Worm (Caenorhabditis elegans) whole organism, L1 larva: ENCODE data around the gene str-220.

Experiments
- C04F5.9 ChIP-seq: sonication (generic microtip); optimal IDR thresholded peaks from 2 replicates; lab custom pipeline; 2016; ENCODE audit warnings: missing genetic modification characterization, missing compliant biosample characterization
- C34B4.2 ChIP-seq: sonication (generic microtip); optimal IDR thresholded peaks from 2 replicates; lab custom pipeline; 2017; ENCODE audit warnings: mild to moderate bottlenecking, missing genetic modification characterization, missing compliant biosample characterization
- Y116A8C.19 ChIP-seq: sonication (generic microtip); optimal IDR thresholded peaks from 2 replicates; lab custom pipeline; 2016; ENCODE audit warnings: missing compliant biosample characterization, missing genetic modification characterization, borderline replicate concordance
- alr-1 ChIP-seq: fragments of 200-800 bp; sonication (Bioruptor generic); optimal IDR thresholded peaks from 2 replicates; lab custom pipeline; 2018; ENCODE audit warnings: borderline replicate concordance, mild to moderate bottlenecking, missing genetic modification characterization, missing compliant biosample characterization
- ama-1 ChIP-seq: fragments of 150-350 bp; optimal IDR thresholded peaks from 2 replicates; lab custom pipeline; 2014
- ceh-63 ChIP-seq: fragments of 200-800 bp; sonication (Bioruptor generic); optimal IDR thresholded peaks from 2 replicates; lab custom pipeline; 2018; ENCODE audit warnings: mild to moderate bottlenecking, missing genetic modification characterization, missing compliant biosample characterization
- ceh-90 ChIP-seq: sonication (generic microtip); optimal IDR thresholded peaks from 2 replicates; lab custom pipeline; 2016; ENCODE audit warnings: missing genetic modification characterization, missing compliant biosample characterization
- dpl-1 ChIP-seq, 3 experiments: fragments of 150-350 bp in 2 of 3; sonication (generic microtip) in 1 of 3; optimal IDR thresholded peaks; 2 replicates each; lab custom pipeline; 2014 to 2017; ENCODE audit warnings: missing biosample characterization in 3 of 3, missing genetic modification characterization in 3 of 3, missing genetic modification reagents in 3 of 3
- dsc-1 ChIP-seq: sonication (generic microtip); optimal IDR thresholded peaks from 2 replicates; lab custom pipeline; 2016; ENCODE audit warnings: mild to moderate bottlenecking, missing genetic modification characterization, missing compliant biosample characterization
- efl-1 ChIP-seq, 4 experiments: fragments of 150-350 bp; optimal IDR thresholded peaks in 3 of 4; peaks in 1 of 4; 1 replicate in 1 of 4; 2 replicates in 3 of 4; lab custom pipeline; 2014; ENCODE audit warnings: missing biosample characterization in 2 of 4, missing genetic modification characterization in 2 of 4, missing genetic modification reagents in 2 of 4
- elt-2 ChIP-seq: sonication (generic microtip); optimal IDR thresholded peaks from 2 replicates; lab custom pipeline; 2016; ENCODE audit warnings: missing genetic modification characterization, mild to moderate bottlenecking, inconsistent platforms, missing compliant biosample characterization, missing genetic modification reagents
- ets-5 ChIP-seq: fragments of 200-800 bp; sonication (Bioruptor generic); IDR thresholded peaks from 2 replicates; pipeline ENCODE4 v1.3.6; 2022; ENCODE audit warnings: missing genetic modification characterization, missing compliant biosample characterization
- fkh-4 ChIP-seq: sonication (generic microtip); optimal IDR thresholded peaks from 2 replicates; lab custom pipeline; 2016; ENCODE audit warnings: missing compliant biosample characterization, missing genetic modification characterization, borderline replicate concordance
- fos-1 ChIP-seq: fragments of 150-350 bp; optimal IDR thresholded peaks from 2 replicates; lab custom pipeline; 2014; ENCODE audit warnings: missing biosample characterization, missing genetic modification characterization
- hlh-17 ChIP-seq: fragments of 200-800 bp; sonication (Bioruptor generic); optimal IDR thresholded peaks from 2 replicates; lab custom pipeline; 2018; ENCODE audit warnings: missing genetic modification characterization, mild to moderate bottlenecking, missing compliant biosample characterization, moderate library complexity, borderline replicate concordance
- hpl-2 ChIP-seq: fragments of 150-350 bp; optimal IDR thresholded peaks from 2 replicates; lab custom pipeline; 2014; ENCODE audit warnings: missing biosample characterization, missing genetic modification reagents, missing genetic modification characterization
- irx-1 ChIP-seq: sonication (generic microtip); optimal IDR thresholded peaks from 2 replicates; lab custom pipeline; 2016; ENCODE audit warnings: missing genetic modification characterization, missing compliant biosample characterization
- isw-1 ChIP-seq: fragments of 200-800 bp; sonication (Bioruptor generic); IDR thresholded peaks from 2 replicates; pipeline ENCODE4 v1.3.6; 2022; ENCODE audit warnings: missing genetic modification characterization, missing compliant biosample characterization
- jun-1 ChIP-seq: fragments of 150-350 bp; optimal IDR thresholded peaks from 2 replicates; lab custom pipeline; 2014; ENCODE audit warnings: missing biosample characterization, missing genetic modification reagents, missing genetic modification characterization
- mab-9 ChIP-seq: fragments of 200-800 bp; sonication (Bioruptor generic); IDR thresholded peaks from 2 replicates; pipeline ENCODE4 v1.3.6; 2022; ENCODE audit warnings: missing genetic modification reagents, missing genetic modification characterization, missing compliant biosample characterization
- mdl-1 ChIP-seq, 2 experiments: fragments of 150-350 bp; optimal IDR thresholded peaks; 2 replicates each; lab custom pipeline; 2014 to 2017; ENCODE audit warnings: missing biosample characterization in 2 of 2, missing genetic modification characterization in 2 of 2, inconsistent platforms in 1 of 2
- mef-2 ChIP-seq: fragments of 150-350 bp; optimal IDR thresholded peaks from 2 replicates; lab custom pipeline; 2014; ENCODE audit warnings: missing biosample characterization, missing genetic modification characterization
- nhr-12 ChIP-seq: sonication (generic microtip); optimal IDR thresholded peaks from 2 replicates; lab custom pipeline; 2017; ENCODE audit warnings: missing biosample characterization, missing genetic modification characterization
- nhr-237 ChIP-seq: fragments of 150-350 bp; optimal IDR thresholded peaks from 2 replicates; lab custom pipeline; 2014; ENCODE audit warnings: missing biosample characterization, missing genetic modification characterization
- nhr-28 ChIP-seq: fragments of 150-350 bp; optimal IDR thresholded peaks from 2 replicates; lab custom pipeline; 2014; ENCODE audit warnings: missing biosample characterization, missing genetic modification characterization
- nhr-77 ChIP-seq: fragments of 150-350 bp; optimal IDR thresholded peaks from 2 replicates; lab custom pipeline; 2014; ENCODE audit warnings: missing biosample characterization, missing genetic modification characterization
- nhr-84 ChIP-seq: sonication (generic microtip); optimal IDR thresholded peaks from 2 replicates; lab custom pipeline; 2017; ENCODE audit warnings: missing biosample characterization, missing genetic modification characterization
- nhr-85 ChIP-seq: sonication (generic microtip); peaks from one replicate; lab custom pipeline; 2016; ENCODE audit warnings: missing genetic modification characterization, inconsistent platforms, missing compliant biosample characterization
- pax-3 ChIP-seq: fragments of 200-800 bp; sonication (Bioruptor generic); optimal IDR thresholded peaks from 2 replicates; lab custom pipeline; 2018; ENCODE audit warnings: mild to moderate bottlenecking, missing genetic modification characterization, moderate library complexity, missing compliant biosample characterization
- snu-23 ChIP-seq: sonication (generic microtip); optimal IDR thresholded peaks from 2 replicates; lab custom pipeline; 2016; ENCODE audit warnings: missing genetic modification characterization, missing compliant biosample characterization
- sox-4 ChIP-seq: sonication (generic microtip); optimal IDR thresholded peaks from 2 replicates; lab custom pipeline; 2016; ENCODE audit warnings: missing genetic modification characterization, missing compliant biosample characterization
- swsn-7 ChIP-seq: sonication (generic microtip); optimal IDR thresholded peaks from 2 replicates; lab custom pipeline; 2016; ENCODE audit warnings: missing genetic modification characterization, missing compliant biosample characterization
- tlp-1 ChIP-seq: fragments of 150-350 bp; optimal IDR thresholded peaks from 2 replicates; lab custom pipeline; 2014; ENCODE audit warnings: missing biosample characterization, missing genetic modification characterization
- vab-15 ChIP-seq: sonication (generic microtip); optimal IDR thresholded peaks from 2 replicates; lab custom pipeline; 2017; ENCODE audit warnings: missing genotype, mild to moderate bottlenecking, missing genetic modification characterization, missing compliant biosample characterization
- zag-1 ChIP-seq: fragments of 150-350 bp; optimal IDR thresholded peaks from 2 replicates; lab custom pipeline; 2014; ENCODE audit warnings: missing biosample characterization, missing genetic modification characterization
- zip-4 ChIP-seq: fragments of 200-800 bp; sonication (Bioruptor generic); optimal IDR thresholded peaks from 2 replicates; lab custom pipeline; 2018; ENCODE audit warnings: mild to moderate bottlenecking, missing genetic modification characterization, moderate library complexity, missing compliant biosample characterization
- ztf-11 ChIP-seq, 2 experiments: sonication (generic microtip); optimal IDR thresholded peaks; 2 replicates each; lab custom pipeline; 2016 to 2017; ENCODE audit warnings: missing genetic modification characterization in 2 of 2, missing biosample characterization in 1 of 2, missing compliant biosample characterization in 1 of 2
- ztf-4 ChIP-seq: fragments of 150-350 bp; optimal IDR thresholded peaks from 2 replicates; lab custom pipeline; 2014; ENCODE audit warnings: missing biosample characterization, missing genetic modification characterization

The str-220 gene

ce11 chrIV:7180304-7180703 lies 9.2 kb upstream of the str-220 start, which contains the start of gene cest-10:
Gene cest-10 (plus strand): TSS chrIV:7180557.
- TF ChIP-seq nhr-85, result no peak
- no peak for TF ChIP-seq isw-1 (GFP tag; lab: Robert Waterston, UW)
- no peak for TF ChIP-seq Y116A8C.19 (tag; lab: Kevin White, UChicago)
- TF ChIP-seq ceh-63 (GFP tag; lab: Kevin White, UChicago), result no peak
- no peak for TF ChIP-seq snu-23 (GFP tag; lab: Kevin White, UChicago)
- TF ChIP-seq nhr-12 (tag; lab: Kevin White, UChicago), result no peak
- no peak for TF ChIP-seq irx-1
- TF ChIP-seq hpl-2 (GFP tag; lab: Kevin White, UChicago), result no peak
- TF ChIP-seq fos-1 (tag; lab: Kevin White, UChicago), result no peak
- TF ChIP-seq ztf-11 (tag; optimal IDR thresholded peaks at IDR 0.05; lab: Kevin White, UChicago), result no peak
- TF ChIP-seq fkh-4 (tag; lab: Kevin White, UChicago), result no peak
- TF ChIP-seq dsc-1 (tag; lab: Kevin White, UChicago), result no peak
- no peak for TF ChIP-seq nhr-28 (tag; lab: Kevin White, UChicago)
- no peak for TF ChIP-seq ceh-90 (tag; lab: Kevin White, UChicago)
- TF ChIP-seq alr-1, result no peak
- TF ChIP-seq swsn-7, result no peak
- TF ChIP-seq zip-4 (GFP tag; lab: Kevin White, UChicago), result no peak
- no peak for TF ChIP-seq mdl-1 (tag; optimal IDR thresholded peaks at IDR 0.05; lab: Kevin White, UChicago)
- peak; percentile 13 for TF ChIP-seq jun-1 (tag; lab: Kevin White, UChicago)
- no peak for TF ChIP-seq C34B4.2 (tag; lab: Kevin White, UChicago)
- no peak for TF ChIP-seq nhr-84
- TF ChIP-seq efl-1 (optimal IDR thresholded peaks at IDR 0.05; lab: Kevin White, UChicago), result no peak
- peak in 1 of 2 experiments; percentile 50 for TF ChIP-seq efl-1 (GFP tag; optimal IDR thresholded peaks at IDR 0.05 in 1 of 2; lab: Kevin White, UChicago)
- TF ChIP-seq pax-3, result no peak
- TF ChIP-seq vab-15 (tag; lab: Kevin White, UChicago), result no peak
- peak; percentile 32 for TF ChIP-seq tlp-1 (tag; lab: Kevin White, UChicago)
- peak; percentile 74 for TF ChIP-seq elt-2 (tag; lab: Kevin White, UChicago)
- TF ChIP-seq sox-4 (tag; lab: Kevin White, UChicago), result no peak

ce11 chrIV:7178942-7179341 lies 7.8 kb upstream of the str-220 start, which contains the start of gene C42D4.3:
Gene C42D4.3 (plus strand): TSS chrIV:7179239.
- TF ChIP-seq dpl-1 (GFP tag; optimal IDR thresholded peaks at IDR 0.05; lab: Kevin White, UChicago) (no peak), fos-1 (tag; lab: Kevin White, UChicago) (no peak), ets-5 (GFP tag; lab: Robert Waterston, UW) (no peak), zag-1 (no peak), ztf-11 (tag; optimal IDR thresholded peaks at IDR 0.05; lab: Kevin White, UChicago) (no peak), mab-9 (GFP tag; lab: Robert Waterston, UW) (no peak), mef-2 (tag; lab: Kevin White, UChicago) (no peak), vab-15 (tag; lab: Kevin White, UChicago) (no peak), nhr-237 (tag; lab: Kevin White, UChicago) (no peak), nhr-77 (tag; lab: Kevin White, UChicago) (no peak)

- TF ChIP-seq ets-5 (GFP tag; lab: Robert Waterston, UW), result no peak
Measured at ce11 chrIV:7176887-7177286, 5.8 kb upstream of the str-220 start, which contains the start of gene str-44. Gene str-44 (plus strand): TSS chrIV:7177187.

ce11 chrIV:7175346-7175745 lies 4.2 kb upstream of the str-220 start, which contains the start of gene C42D4.19:
Gene C42D4.19 (plus strand): TSS chrIV:7175646.
- TF ChIP-seq ets-5 (GFP tag; lab: Robert Waterston, UW) (no peak), dpl-1 (GFP tag; optimal IDR thresholded peaks at IDR 0.05; lab: Kevin White, UChicago) (no peak), C04F5.9 (tag; lab: Kevin White, UChicago) (no peak), ztf-4 (no peak), zip-4 (GFP tag; lab: Kevin White, UChicago) (no peak), hlh-17 (GFP tag; lab: Kevin White, UChicago) (no peak), ama-1 (lab: Kevin White, UChicago) (no peak), snu-23 (GFP tag; lab: Kevin White, UChicago) (no peak)
